Fruit fly (Drosophila melanogaster) whole organism, embryonic: ENCODE measurements around the gene Cpr65Aw.

Experiments
- Aef1 ChIP-seq: fragments of 200-800 bp; sonication (Bioruptor generic); IDR thresholded peaks from 3 replicates; pipeline ENCODE4 v1.3.6; 2022; ENCODE audit warnings: missing biosample characterization, missing genetic modification characterization
- Blimp-1 ChIP-seq: fragments of 200-800 bp; sonication (Bioruptor generic); optimal IDR thresholded peaks from 3 replicates; lab custom pipeline; 2018; ENCODE audit warnings: missing biosample characterization, missing genetic modification characterization, mild to moderate bottlenecking, moderate library complexity, missing genetic modification reagents
- CG10209 ChIP-seq: fragments of 200-800 bp; sonication (Bioruptor generic); optimal IDR thresholded peaks from 3 replicates; lab custom pipeline; 2017; ENCODE audit warnings: missing biosample characterization, mild to moderate bottlenecking, missing genetic modification characterization, missing genetic modification reagents
- CG10543 ChIP-seq: fragments of 200-800 bp; sonication (Bioruptor generic); optimal IDR thresholded peaks from 3 replicates; lab custom pipeline; 2017; ENCODE audit warnings: missing biosample characterization, mild to moderate bottlenecking, missing genetic modification characterization, moderate library complexity
- CG12769 ChIP-seq: fragments of 200-800 bp; sonication (Bioruptor generic); optimal IDR thresholded peaks from 2 replicates; lab custom pipeline; 2019; ENCODE audit warnings: missing biosample characterization, mild to moderate bottlenecking, missing genetic modification characterization, moderate library complexity
- CG13894 ChIP-seq: fragments of 200-800 bp; sonication (Bioruptor generic); optimal IDR thresholded peaks from 3 replicates; lab custom pipeline; 2018; ENCODE audit warnings: missing biosample characterization, mild to moderate bottlenecking, missing genetic modification characterization, moderate library complexity
- CG14441 ChIP-seq: fragments of 200-800 bp; sonication (Bioruptor generic); IDR thresholded peaks from 2 replicates; pipeline ENCODE4 v1.3.6; 2022; ENCODE audit warnings: missing biosample characterization, missing genetic modification characterization
- CG15479 ChIP-seq: fragments of 200-800 bp; sonication (Bioruptor generic); optimal IDR thresholded peaks from 3 replicates; lab custom pipeline; 2019; ENCODE audit warnings: missing biosample characterization, mild to moderate bottlenecking, missing genetic modification characterization, moderate library complexity
- CG17359 ChIP-seq: fragments of 200-800 bp; sonication (Bioruptor generic); optimal IDR thresholded peaks from 3 replicates; lab custom pipeline; 2018; ENCODE audit warnings: missing biosample characterization, mild to moderate bottlenecking, missing genetic modification characterization, moderate library complexity
- CG18011 ChIP-seq: fragments of 200-800 bp; sonication (Bioruptor generic); optimal IDR thresholded peaks from 2 replicates; lab custom pipeline; 2017; ENCODE audit warnings: missing biosample characterization, missing genetic modification characterization, mild to moderate bottlenecking, moderate library complexity, missing genotype
- CG3065 ChIP-seq: fragments of 200-800 bp; sonication (Bioruptor generic); optimal IDR thresholded peaks from 2 replicates; lab custom pipeline; 2016; ENCODE audit warnings: missing biosample characterization, missing genetic modification characterization
- CG31365 ChIP-seq: fragments of 200-800 bp; sonication (Bioruptor generic); optimal IDR thresholded peaks from 2 replicates; lab custom pipeline; 2018; ENCODE audit warnings: missing biosample characterization, mild to moderate bottlenecking, missing genetic modification characterization
- CG5245 ChIP-seq: fragments of 200-800 bp; sonication (Bioruptor generic); optimal IDR thresholded peaks from 3 replicates; lab custom pipeline; 2016; ENCODE audit warnings: missing biosample characterization, missing genetic modification characterization
- CG6689 ChIP-seq: fragments of 200-800 bp; sonication (Bioruptor generic); IDR thresholded peaks from 2 replicates; pipeline ENCODE4 v1.3.6; 2022; ENCODE audit warnings: missing biosample characterization, missing genetic modification characterization
- CG6791 ChIP-seq: fragments of 200-800 bp; sonication (Bioruptor generic); IDR thresholded peaks from 3 replicates; pipeline ENCODE4 v1.3.6; 2022; ENCODE audit warnings: missing biosample characterization, missing genetic modification characterization; ENCODE audit not compliant: partially characterized antibody
- CG7357 ChIP-seq: fragments of 200-800 bp; sonication (Bioruptor generic); IDR thresholded peaks from 3 replicates; pipeline ENCODE4 v1.3.6; 2022; ENCODE audit warnings: missing biosample characterization, missing genetic modification characterization
- CG7928 ChIP-seq: fragments of 200-800 bp; sonication (Bioruptor generic); optimal IDR thresholded peaks from 2 replicates; lab custom pipeline; 2017; ENCODE audit warnings: missing biosample characterization, mild to moderate bottlenecking, missing genetic modification characterization
- CG9727 ChIP-seq: fragments of 200-800 bp; sonication (Bioruptor generic); optimal IDR thresholded peaks from 3 replicates; lab custom pipeline; 2017; ENCODE audit warnings: missing biosample characterization, mild to moderate bottlenecking, missing genetic modification characterization
- Deaf1 ChIP-seq: fragments of 200-800 bp; optimal IDR thresholded peaks from 3 replicates; lab custom pipeline; 2019; ENCODE audit warnings: missing biosample characterization, mild to moderate bottlenecking, missing genetic modification characterization, moderate library complexity
- Dp ChIP-seq: fragments of 200-800 bp; sonication (Bioruptor generic); optimal IDR thresholded peaks from 2 replicates; lab custom pipeline; 2018; ENCODE audit warnings: missing biosample characterization, mild to moderate bottlenecking, missing genetic modification characterization, moderate library complexity
- Drgx ChIP-seq: fragments of 200-800 bp; sonication (Bioruptor generic); IDR thresholded peaks from 2 replicates; pipeline ENCODE4 v1.3.6; 2022; ENCODE audit warnings: missing biosample characterization, missing genetic modification characterization
- Hmr ChIP-seq: fragments of 200-800 bp; sonication (Bioruptor generic); optimal IDR thresholded peaks from 3 replicates; lab custom pipeline; 2017; ENCODE audit warnings: mild to moderate bottlenecking, missing biosample characterization, missing genetic modification reagents, missing genetic modification characterization
- Hsf ChIP-seq: fragments of 200-800 bp; sonication (Bioruptor generic); optimal IDR thresholded peaks from 3 replicates; lab custom pipeline; 2016; ENCODE audit warnings: missing biosample characterization, missing genetic modification characterization
- Xbp1 ChIP-seq: fragments of 200-800 bp; sonication (Bioruptor generic); optimal IDR thresholded peaks from 3 replicates; lab custom pipeline; 2016; ENCODE audit warnings: missing biosample characterization, mild to moderate bottlenecking, missing genetic modification characterization
- YL-1 ChIP-seq: fragments of 200-800 bp; sonication (Bioruptor generic); optimal IDR thresholded peaks from 3 replicates; lab custom pipeline; 2017; ENCODE audit warnings: missing biosample characterization, mild to moderate bottlenecking, missing genetic modification characterization
- abd-A ChIP-seq: fragments of 200-800 bp; sonication (Bioruptor generic); optimal IDR thresholded peaks from 3 replicates; lab custom pipeline; 2019; ENCODE audit warnings: missing biosample characterization, mild to moderate bottlenecking, missing genetic modification characterization, moderate library complexity
- ase ChIP-seq: fragments of 200-800 bp; sonication (Bioruptor generic); IDR thresholded peaks from 3 replicates; pipeline ENCODE4 v1.3.6; 2022; ENCODE audit warnings: missing biosample characterization, missing genetic modification characterization
- chinmo ChIP-seq: fragments of 200-800 bp; sonication (Bioruptor generic); IDR thresholded peaks from 4 replicates; pipeline ENCODE4 v1.3.6; 2022; ENCODE audit warnings: missing biosample characterization, missing genetic modification characterization; ENCODE audit not compliant: partially characterized antibody
- corto ChIP-seq: fragments of 200-800 bp; sonication (Bioruptor generic); optimal IDR thresholded peaks from 2 replicates; lab custom pipeline; 2016; ENCODE audit warnings: missing biosample characterization, mild to moderate bottlenecking, missing genetic modification characterization, moderate library complexity
- ftz-f1 ChIP-seq: fragments of 200-800 bp; sonication (Bioruptor generic); optimal IDR thresholded peaks from 2 replicates; lab custom pipeline; 2016; ENCODE audit warnings: missing biosample characterization, missing genetic modification characterization
- fu2 ChIP-seq: fragments of 200-800 bp; sonication (Bioruptor generic); optimal IDR thresholded peaks from 2 replicates; lab custom pipeline; 2016; ENCODE audit warnings: missing biosample characterization, missing genetic modification characterization
- grau ChIP-seq: fragments of 200-800 bp; optimal IDR thresholded peaks from 3 replicates; lab custom pipeline; 2019; ENCODE audit warnings: missing biosample characterization, mild to moderate bottlenecking, missing genetic modification characterization, moderate library complexity
- jing ChIP-seq: fragments of 200-800 bp; sonication (Bioruptor generic); optimal IDR thresholded peaks from 2 replicates; lab custom pipeline; 2018; ENCODE audit warnings: missing biosample characterization, mild to moderate bottlenecking, missing genetic modification characterization
- lola ChIP-seq, 3 experiments: fragments of >200 bp in 2 of 3; fragments of 200-800 bp in 1 of 3; sonication (Bioruptor generic) in 1 of 3; optimal IDR thresholded peaks; 2 replicates each; lab custom pipeline; 2017 to 2019; ENCODE audit warnings: missing biosample characterization in 3 of 3, missing genetic modification characterization in 3 of 3, mild to moderate bottlenecking in 1 of 3, moderate library complexity in 1 of 3
- luna ChIP-seq: fragments of 200-800 bp; sonication (Bioruptor generic); optimal IDR thresholded peaks from 2 replicates; lab custom pipeline; 2016; ENCODE audit warnings: missing biosample characterization, missing genetic modification characterization
- mirr ChIP-seq: fragments of 200-800 bp; sonication (Bioruptor generic); optimal IDR thresholded peaks from 3 replicates; lab custom pipeline; 2018; ENCODE audit warnings: missing biosample characterization, mild to moderate bottlenecking, missing genetic modification characterization
- nmo ChIP-seq: fragments of 200-800 bp; sonication (Bioruptor generic); optimal IDR thresholded peaks from 2 replicates; lab custom pipeline; 2018; ENCODE audit warnings: missing biosample characterization, mild to moderate bottlenecking, missing genetic modification characterization, moderate library complexity
- nom ChIP-seq: fragments of 200-800 bp; sonication (Bioruptor generic); optimal IDR thresholded peaks from 2 replicates; lab custom pipeline; 2017; ENCODE audit warnings: missing biosample characterization, missing genetic modification characterization, mild to moderate bottlenecking, moderate library complexity, missing genetic modification reagents
- pros ChIP-seq: fragments of 200-800 bp; sonication (Bioruptor generic); optimal IDR thresholded peaks from 3 replicates; lab custom pipeline; 2019; ENCODE audit warnings: missing biosample characterization, mild to moderate bottlenecking, missing genetic modification characterization, moderate library complexity
- sd ChIP-seq: fragments of 200-800 bp; sonication (Bioruptor generic); optimal IDR thresholded peaks from 3 replicates; lab custom pipeline; 2018; ENCODE audit warnings: missing biosample characterization, mild to moderate bottlenecking, missing genetic modification characterization, moderate library complexity
- sqz ChIP-seq: fragments of 200-800 bp; sonication (Bioruptor generic); optimal IDR thresholded peaks from 3 replicates; lab custom pipeline; 2018; ENCODE audit warnings: missing biosample characterization, mild to moderate bottlenecking, missing genetic modification characterization
- stc ChIP-seq: fragments of 200-800 bp; sonication (Bioruptor generic); IDR thresholded peaks from 2 replicates; pipeline ENCODE4 v1.3.6; 2022; ENCODE audit warnings: missing biosample characterization, missing genetic modification characterization
- tap ChIP-seq: fragments of 200-800 bp; optimal IDR thresholded peaks from 3 replicates; lab custom pipeline; 2019; ENCODE audit warnings: missing biosample characterization, mild to moderate bottlenecking, missing genetic modification characterization, moderate library complexity
- tin ChIP-seq: fragments of 200-800 bp; sonication (Bioruptor generic); optimal IDR thresholded peaks from 3 replicates; lab custom pipeline; 2016; ENCODE audit warnings: missing biosample characterization, missing genetic modification characterization
- trem ChIP-seq: fragments of 200-800 bp; optimal IDR thresholded peaks from 3 replicates; lab custom pipeline; 2019; ENCODE audit warnings: missing biosample characterization, mild to moderate bottlenecking, missing genetic modification characterization, moderate library complexity
- vvl ChIP-seq: fragments of 200-800 bp; sonication (Bioruptor generic); IDR thresholded peaks from 2 replicates; pipeline ENCODE4 v1.3.6; 2022; ENCODE audit warnings: missing biosample characterization, missing genetic modification characterization
- z ChIP-seq: fragments of 200-800 bp; sonication (Bioruptor generic); IDR thresholded peaks from 3 replicates; pipeline ENCODE4 v1.3.6; 2022; ENCODE audit warnings: missing biosample characterization, missing genetic modification characterization

The Cpr65Aw gene

DNA sequence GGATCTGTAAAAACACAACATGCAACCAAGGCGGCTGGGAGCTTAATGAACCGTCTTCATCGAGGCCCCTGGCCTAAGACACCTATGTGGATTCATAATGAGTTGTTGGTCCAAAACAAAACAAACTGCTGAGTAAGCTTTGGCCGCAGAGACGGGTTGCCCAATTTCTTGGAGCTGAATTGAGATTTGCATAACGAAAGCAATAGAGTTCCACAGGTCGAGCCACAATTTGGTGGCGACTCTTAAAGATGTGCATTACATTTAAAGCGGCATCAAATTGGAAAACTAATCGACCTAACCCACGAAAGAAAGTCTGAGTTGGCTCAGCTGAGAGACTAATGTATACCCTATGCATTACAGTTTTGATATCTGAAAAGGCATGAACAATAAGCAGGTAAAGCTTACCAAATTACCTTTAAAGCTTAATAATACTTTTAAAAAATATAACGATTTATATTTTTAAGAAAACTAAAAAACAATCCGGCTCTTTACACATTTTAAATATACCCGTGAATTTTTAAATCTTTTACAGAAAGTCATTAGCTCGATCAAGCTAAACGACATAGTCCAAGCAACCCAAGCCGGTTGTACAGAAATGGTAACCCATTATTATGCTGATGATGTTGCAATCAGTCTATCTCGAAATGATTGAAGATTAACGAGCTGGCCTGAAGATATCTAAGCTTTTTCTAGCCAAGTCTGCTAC is 15.3 kb upstream of the Cpr65Aw start, which contains the start of gene CG13297 (continued):
- no peak for TF ChIP-seq Hsf (GFP tag; lab: Kevin White, UChicago)
- no peak for TF ChIP-seq corto (GFP tag; lab: Kevin White, UChicago)
- TF ChIP-seq tap (tag; lab: Kevin White, UChicago), result peak; percentile 49
- peak; percentile 68 for TF ChIP-seq CG17359 (tag; lab: Kevin White, UChicago)
- no peak for TF ChIP-seq CG7357 (GFP tag; lab: Robert Waterston, UW)
- peak; percentile 6 for TF ChIP-seq tin (GFP tag; lab: Kevin White, UChicago)
- no peak for TF ChIP-seq CG7928 (GFP tag; lab: Kevin White, UChicago)
- TF ChIP-seq ase (GFP tag; lab: Robert Waterston, UW), result peak; percentile 54; the same call in 1 of the 3 replicates
- TF ChIP-seq CG6689 (GFP tag; lab: Robert Waterston, UW), result peak; percentile 66
- peak; percentile 66 for TF ChIP-seq vvl (GFP tag; lab: Robert Waterston, UW)
- TF ChIP-seq Hmr (GFP tag; lab: Kevin White, UChicago), result peak; percentile 6
- TF ChIP-seq CG15479 (GFP tag; lab: Kevin White, UChicago), result no peak
- no peak for TF ChIP-seq YL-1 (GFP tag; lab: Kevin White, UChicago)
- TF ChIP-seq trem (tag; lab: Kevin White, UChicago), result peak; percentile 33
- peak; percentile 57 for TF ChIP-seq grau (tag; lab: Kevin White, UChicago)
- peak; percentile 48; the same call in 2 of the 3 replicates for TF ChIP-seq Aef1
- TF ChIP-seq nmo (GFP tag; lab: Kevin White, UChicago), result peak; percentile 66
- TF ChIP-seq fu2 (GFP tag; lab: Kevin White, UChicago), result no peak
- TF ChIP-seq Xbp1 (GFP tag; lab: Kevin White, UChicago), result peak; percentile 44
- TF ChIP-seq jing (GFP tag; lab: Kevin White, UChicago), result peak; percentile 38
- TF ChIP-seq stc (GFP tag; lab: Robert Waterston, UW), result peak; percentile 53; the same call in 1 of the 2 replicates
- TF ChIP-seq, all 482 proteins: peak for 152

dm6 chr3L:6154951-6155394 is 12.8 kb upstream of the Cpr65Aw start:
- no peak for TF ChIP-seq Dp (GFP tag; lab: Kevin White, UChicago)
- TF ChIP-seq mirr, result no peak
- peak; percentile 86 for TF ChIP-seq Blimp-1
- TF ChIP-seq Drgx (GFP tag; lab: Robert Waterston, UW), result peak; percentile 37; the same call in 1 of the 2 replicates
- TF ChIP-seq ftz-f1, result peak; percentile 71
- peak; percentile 33 for TF ChIP-seq sqz
- peak; percentile 67; the same call in 2 of the 3 replicates for TF ChIP-seq z
- no peak for TF ChIP-seq CG14441 (GFP tag; lab: Robert Waterston, UW)
- no peak for TF ChIP-seq luna (GFP tag; lab: Kevin White, UChicago)
- 0 out of 2 replicates have a peak, but pooled peaks have one; percentile 59 for TF ChIP-seq vvl (GFP tag; lab: Robert Waterston, UW)
- no peak for TF ChIP-seq CG18011
- TF ChIP-seq pros (GFP tag; lab: Kevin White, UChicago), result peak; percentile 99
- TF ChIP-seq CG6791 (GFP tag; lab: Robert Waterston, UW), result 0 out of 3 replicates have a peak, but pooled peaks have one; percentile 6
- no peak for TF ChIP-seq CG5245 (GFP tag; lab: Kevin White, UChicago)
- TF ChIP-seq CG13894 (tag; lab: Kevin White, UChicago), result peak; percentile 50
- TF ChIP-seq CG9727, result no peak
- peak; percentile 74 for TF ChIP-seq CG12769 (tag; lab: Kevin White, UChicago)
- peak; percentile 96 for TF ChIP-seq nom
- TF ChIP-seq lola (GFP tag; optimal IDR thresholded peaks at IDR 0.05; lab: Kevin White, UChicago), result no peak
- TF ChIP-seq CG3065 (GFP tag; lab: Kevin White, UChicago), result no peak
- peak; percentile 63 for TF ChIP-seq Deaf1 (tag; lab: Kevin White, UChicago)
- peak; percentile 98 for TF ChIP-seq chinmo
- peak; percentile 48 for TF ChIP-seq CG10209
- TF ChIP-seq CG10543 (GFP tag; lab: Kevin White, UChicago), result peak; percentile 36
- TF ChIP-seq CG31365 (tag; lab: Kevin White, UChicago), result no peak
- TF ChIP-seq abd-A (tag; lab: Kevin White, UChicago), result peak; percentile 71
- peak; percentile 82 for TF ChIP-seq sd (tag; lab: Kevin White, UChicago)
